Worm (Caenorhabditis elegans): ENCODE data around the gene ZK675.4.

Gene ZK675.4

DNA sequence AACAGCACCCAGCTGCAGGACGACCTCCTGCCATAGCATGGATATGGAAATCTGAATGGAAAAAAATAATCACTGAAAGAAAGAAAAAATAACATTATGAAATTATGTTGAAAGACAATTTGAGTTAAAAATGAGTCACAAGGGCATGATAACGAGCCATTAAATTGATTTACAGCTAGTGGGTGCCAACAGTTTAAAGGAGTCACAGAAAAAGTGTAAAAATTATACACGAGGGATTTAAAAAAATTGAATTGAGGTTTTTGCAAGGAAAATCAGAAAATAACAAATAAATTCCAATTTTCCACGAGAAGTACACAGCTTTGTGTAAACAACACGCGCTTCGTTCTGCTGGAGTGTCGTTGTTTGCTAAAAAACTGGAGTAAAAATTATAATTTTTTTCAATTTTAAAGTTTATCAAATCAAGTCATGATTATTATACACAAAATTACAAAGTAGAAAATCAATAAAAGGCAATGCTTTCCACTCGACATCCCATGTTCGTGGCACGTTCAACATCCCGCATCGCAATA lies 37.2 kb upstream of the ZK675.4 start, which contains the start of gene T01H3.3:
T01H3.3 (minus strand) TSS at position 51 of the 530 bp plus-strand sequence.
- TF ChIP-seq unc-62 (GFP tag; optimal IDR thresholded peaks at IDR 0.05) (no peak), fos-1 (tag; optimal IDR thresholded peaks at IDR 0.05) (no peak), pha-4 (tag; optimal IDR thresholded peaks at IDR 0.05) (peak; percentile 84), ztf-4 (tag; optimal IDR thresholded peaks at IDR 0.05) (no peak), mdl-1 (tag; optimal IDR thresholded peaks at IDR 0.05) (no peak), eor-1 (tag; optimal IDR thresholded peaks at IDR 0.05) (no peak), nfya-1 (tag; optimal IDR thresholded peaks at IDR 0.05; ENCODE audit: insufficient read depth) (peak; percentile 58), nhr-28 (tag; optimal IDR thresholded peaks at IDR 0.05) (no peak), nhr-77 (tag; optimal IDR thresholded peaks at IDR 0.05) (no peak), fkh-10 (GFP tag; optimal IDR thresholded peaks at IDR 0.05) (no peak), mml-1 (tag; optimal IDR thresholded peaks at IDR 0.05) (no peak), nhr-67 (tag; optimal IDR thresholded peaks at IDR 0.05) (no peak), egl-27 (tag; optimal IDR thresholded peaks at IDR 0.05) (no peak), nhr-237 (tag; optimal IDR thresholded peaks at IDR 0.05) (no peak), ama-1 (optimal IDR thresholded peaks at IDR 0.05) (no peak), hmg-11 (tag; optimal IDR thresholded peaks at IDR 0.05) (no peak), lin-15B (tag; optimal IDR thresholded peaks at IDR 0.05) (peak; percentile 54), ceh-16 (tag; optimal IDR thresholded peaks at IDR 0.05) (no peak), nhr-23 (tag; optimal IDR thresholded peaks at IDR 0.05) (peak; percentile 60), nhr-11 (tag; optimal IDR thresholded peaks at IDR 0.05) (no peak), ceh-9 (tag; optimal IDR thresholded peaks at IDR 0.05) (no peak), daf-12 (tag; optimal IDR thresholded peaks at IDR 0.05) (no peak), elt-2 (tag; optimal IDR thresholded peaks at IDR 0.05) (peak; percentile 6), R02D3.7 (tag; optimal IDR thresholded peaks at IDR 0.05) (no peak)

DNA sequence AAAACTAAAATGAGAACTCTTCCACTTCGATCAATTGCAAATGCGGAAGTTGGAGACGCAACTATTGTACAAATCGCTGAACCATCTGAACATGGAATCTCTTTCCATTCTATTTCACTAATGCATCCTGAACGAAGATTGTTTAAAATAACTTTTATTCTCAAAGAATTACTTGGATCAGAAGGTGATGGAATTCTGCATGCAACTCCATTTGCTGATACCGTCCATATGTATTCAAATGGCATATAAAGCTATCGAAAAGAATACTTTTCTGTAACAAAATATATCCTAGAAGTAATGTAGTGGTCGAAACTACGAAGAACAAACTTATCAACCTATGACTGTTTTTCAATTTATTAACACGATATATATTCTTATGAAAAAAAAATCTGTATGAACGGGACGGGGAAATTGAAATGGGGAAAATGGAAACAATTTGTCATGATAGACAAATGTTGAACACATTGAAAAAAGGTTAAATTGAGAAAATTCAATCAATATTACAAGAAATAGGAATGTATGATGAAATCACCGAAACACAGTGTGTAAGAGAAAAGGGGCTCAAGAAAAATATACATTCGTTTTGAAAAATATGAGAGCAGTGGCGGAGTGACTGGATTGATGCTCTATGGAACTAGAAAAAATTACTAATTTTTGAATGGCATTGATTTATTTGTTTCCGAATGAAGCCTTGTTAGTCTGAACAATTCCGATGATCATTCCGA lies 33.2 kb upstream of the ZK675.4 start, which contains the start of gene T01H3.2:
T01H3.2 (minus strand) TSS at position 251 of the 725 bp plus-strand sequence.
- TF ChIP-seq nhr-237 (tag; optimal IDR thresholded peaks at IDR 0.05), result no peak
- TF ChIP-seq elt-1 (tag; optimal IDR thresholded peaks at IDR 0.05), result no peak
- no peak for TF ChIP-seq aly-2 (tag; optimal IDR thresholded peaks at IDR 0.05)
- no peak for TF ChIP-seq nhr-76 (tag; optimal IDR thresholded peaks at IDR 0.05)
- TF ChIP-seq nhr-28 (tag; optimal IDR thresholded peaks at IDR 0.05), result no peak
- TF ChIP-seq lsy-12 (tag; optimal IDR thresholded peaks at IDR 0.05), result no peak
- TF ChIP-seq nhr-77 (tag; optimal IDR thresholded peaks at IDR 0.05), result no peak
- peak; percentile 13 for TF ChIP-seq nhr-43 (tag; optimal IDR thresholded peaks at IDR 0.05; ENCODE audit: poor library complexity, severe bottlenecking)
- TF ChIP-seq nhr-23 (tag; optimal IDR thresholded peaks at IDR 0.05), result peak; percentile 15
- TF ChIP-seq nfya-1 (tag; optimal IDR thresholded peaks at IDR 0.05; ENCODE audit: insufficient read depth), result no peak
- peak; percentile 18 for TF ChIP-seq elt-2 (tag; optimal IDR thresholded peaks at IDR 0.05)
- TF ChIP-seq ama-1 (optimal IDR thresholded peaks at IDR 0.05), result no peak
- no peak for TF ChIP-seq egl-5 (tag; optimal IDR thresholded peaks at IDR 0.05)
- no peak for TF ChIP-seq R02D3.7 (tag; optimal IDR thresholded peaks at IDR 0.05)
- no peak for TF ChIP-seq lin-39 (tag; optimal IDR thresholded peaks at IDR 0.05)
- TF ChIP-seq hmg-11 (tag; optimal IDR thresholded peaks at IDR 0.05), result no peak

DNA sequence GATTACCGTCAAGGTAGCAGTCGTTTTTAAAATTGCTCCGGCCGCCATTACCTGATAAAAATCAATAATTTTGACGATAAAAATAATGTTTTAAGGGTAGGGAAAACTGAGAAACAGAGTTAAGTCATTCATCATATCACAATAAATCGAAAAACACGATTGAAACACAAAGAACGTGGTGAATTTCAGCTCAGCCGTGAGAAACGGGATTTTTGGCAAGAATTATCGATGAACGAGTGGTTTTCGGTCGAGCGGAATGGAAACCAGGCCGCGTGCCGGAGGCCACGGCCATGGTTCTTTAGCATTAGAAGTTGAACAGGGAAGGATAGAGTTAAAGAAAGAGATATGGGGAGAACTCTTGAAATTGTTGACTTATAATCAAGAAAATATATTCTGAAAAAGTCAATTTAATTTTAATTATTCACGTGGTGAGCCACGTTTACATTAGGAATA lies 31.8 kb upstream of the ZK675.4 start, which contains the start of the genes vha-4 and T01H3.5:
vha-4 (minus strand) TSS at position 51 of the 453 bp plus-strand sequence.
T01H3.5 (plus strand) TSS at position 351 of the 453 bp plus-strand sequence.
- TF ChIP-seq pha-4 (tag; optimal IDR thresholded peaks at IDR 0.05) (no peak), elt-2 (tag; optimal IDR thresholded peaks at IDR 0.05) (no peak), hmg-11 (tag; optimal IDR thresholded peaks at IDR 0.05) (peak; percentile 52), lin-15B (tag; optimal IDR thresholded peaks at IDR 0.05) (peak; percentile 4)

ce11 chrII:7880373-7880862 lies 30.7 kb upstream of the ZK675.4 start, which contains the start of gene perm-1:
perm-1 (plus strand) TSS chrII:7880812.
- no peak for TF ChIP-seq hmg-11 (tag; optimal IDR thresholded peaks at IDR 0.05)
- TF ChIP-seq nhr-43 (tag; optimal IDR thresholded peaks at IDR 0.05; ENCODE audit: poor library complexity, severe bottlenecking), result no peak
- no peak for TF ChIP-seq aly-2 (tag; optimal IDR thresholded peaks at IDR 0.05)
- no peak for TF ChIP-seq nhr-28 (tag; optimal IDR thresholded peaks at IDR 0.05)
- TF ChIP-seq ceh-82 (tag; optimal IDR thresholded peaks at IDR 0.05), result no peak
- no peak for TF ChIP-seq eor-1 (tag; optimal IDR thresholded peaks at IDR 0.05)
- TF ChIP-seq fkh-2 (tag; optimal IDR thresholded peaks at IDR 0.05), result no peak
- no peak for TF ChIP-seq mml-1 (tag; optimal IDR thresholded peaks at IDR 0.05)
- no peak for TF ChIP-seq jun-1 (tag; optimal IDR thresholded peaks at IDR 0.05)
- TF ChIP-seq tbx-2 (tag; optimal IDR thresholded peaks at IDR 0.05), result no peak
- no peak for TF ChIP-seq nhr-12 (tag; optimal IDR thresholded peaks at IDR 0.05)
- no peak for TF ChIP-seq unc-62 (GFP tag; optimal IDR thresholded peaks at IDR 0.05)
